Worm (Caenorhabditis elegans) whole organism, L4 larva: ENCODE measurements around the gene str-155.

Experiments used
- R02D3.7 ChIP-seq: fragments of 150-350 bp; sonication (generic microtip); optimal IDR thresholded peaks from 3 replicates; lab custom pipeline; 2014; ENCODE audit warnings: missing biosample characterization, missing genetic modification characterization
- T26A8.4 ChIP-seq: fragments of 200-800 bp; sonication (Bioruptor generic); IDR thresholded peaks from 2 replicates; pipeline ENCODE4 v1.3.6; 2022; ENCODE audit warnings: missing genetic modification characterization, missing compliant biosample characterization
- Y105C5A.15 ChIP-seq: fragments of 200-800 bp; sonication (Bioruptor generic); IDR thresholded peaks from 2 replicates; pipeline ENCODE4 v1.3.6; 2022; ENCODE audit warnings: missing genetic modification characterization, missing compliant biosample characterization
- Y48G9A.11 ChIP-seq: fragments of 200-800 bp; sonication (Bioruptor generic); IDR thresholded peaks from 2 replicates; pipeline ENCODE4 v1.3.6; 2022; ENCODE audit warnings: missing genetic modification reagents, missing genetic modification characterization, missing compliant biosample characterization
- aha-1 ChIP-seq: fragments of 150-350 bp; peaks from one replicate; lab custom pipeline; 2014; ENCODE audit warnings: missing biosample characterization, missing genetic modification characterization
- ama-1 ChIP-seq: fragments of 150-350 bp; optimal IDR thresholded peaks from 2 replicates; lab custom pipeline; 2014; ENCODE audit warnings: inconsistent platforms, mixed read lengths
- ceh-62 ChIP-seq: sonication (generic microtip); optimal IDR thresholded peaks from 2 replicates; lab custom pipeline; 2017; ENCODE audit warnings: missing biosample characterization, missing genetic modification characterization
- ceh-82 ChIP-seq: sonication (generic microtip); optimal IDR thresholded peaks from 2 replicates; lab custom pipeline; 2017; ENCODE audit warnings: missing biosample characterization, missing genetic modification characterization
- daf-16 ChIP-seq, 3 experiments: sonication (generic microtip); optimal IDR thresholded peaks; 2 replicates each; lab custom pipeline; 2016 to 2017; ENCODE audit warnings: missing genetic modification characterization in 3 of 3, missing genetic modification reagents in 3 of 3, mild to moderate bottlenecking in 2 of 3, missing compliant biosample characterization in 2 of 3, missing biosample characterization in 1 of 3, moderate library complexity in 1 of 3
- daf-19 ChIP-seq: fragments of 200-800 bp; sonication (Bioruptor generic); conservative IDR thresholded peaks from 2 replicates; pipeline ENCODE4 v1.3.6; 2022; ENCODE audit warnings: missing genetic modification characterization, missing compliant biosample characterization
- dmd-9 ChIP-seq: fragments of 200-800 bp; sonication (Bioruptor generic); IDR thresholded peaks from 2 replicates; pipeline ENCODE4 v1.3.6; 2022; ENCODE audit warnings: missing genetic modification reagents, missing genetic modification characterization, missing compliant biosample characterization
- dve-1 ChIP-seq: sonication (generic microtip); optimal IDR thresholded peaks from 2 replicates; lab custom pipeline; 2017; ENCODE audit warnings: antibody characterized with exemption, mild to moderate bottlenecking, missing genetic modification characterization, missing compliant biosample characterization; ENCODE audit not compliant: insufficient read depth
- fos-1 ChIP-seq: fragments of 150-350 bp; optimal IDR thresholded peaks from 2 replicates; lab custom pipeline; 2014; ENCODE audit warnings: missing biosample characterization, missing genetic modification characterization
- hif-1 ChIP-seq, 2 experiments: sonication (generic microtip); optimal IDR thresholded peaks; 2 replicates each; lab custom pipeline; 2016 to 2017; ENCODE audit warnings: missing compliant biosample characterization in 2 of 2, missing genetic modification characterization in 2 of 2, missing genetic modification reagents in 2 of 2, missing genotype in 2 of 2, mild to moderate bottlenecking in 1 of 2
- hmg-1.1 ChIP-seq: fragments of 200-800 bp; sonication (Bioruptor generic); IDR thresholded peaks from 2 replicates; pipeline ENCODE4 v1.3.6; 2022; ENCODE audit warnings: missing genetic modification reagents, missing genetic modification characterization, missing compliant biosample characterization
- lin-13 ChIP-seq: fragments of 150-350 bp; optimal IDR thresholded peaks from 2 replicates; lab custom pipeline; 2014; ENCODE audit warnings: missing biosample characterization, missing genetic modification reagents, missing genetic modification characterization
- lin-29 ChIP-seq: fragments of 200-800 bp; sonication (Bioruptor generic); IDR thresholded peaks from 2 replicates; pipeline ENCODE4 v1.3.6; 2022; ENCODE audit warnings: missing genetic modification reagents, missing genetic modification characterization, missing compliant biosample characterization
- lin-38 ChIP-seq: fragments of 200-800 bp; sonication (Bioruptor generic); IDR thresholded peaks from 2 replicates; pipeline ENCODE4 v1.3.6; 2022; ENCODE audit warnings: missing genetic modification reagents, missing genetic modification characterization, missing compliant biosample characterization
- lin-39 ChIP-seq: fragments of 150-350 bp; optimal IDR thresholded peaks from 2 replicates; lab custom pipeline; 2014; ENCODE audit warnings: missing biosample characterization, missing genetic modification reagents, missing genetic modification characterization
- lsy-2 ChIP-seq, 2 experiments: fragments of 150-350 bp in 1 of 2; sonication (generic microtip) in 1 of 2; optimal IDR thresholded peaks; 2 replicates each; lab custom pipeline; 2014 to 2017; ENCODE audit warnings: missing biosample characterization in 2 of 2, missing genetic modification characterization in 2 of 2
- madf-5 ChIP-seq, 2 experiments: fragments of 200-800 bp; sonication (Bioruptor generic); IDR thresholded peaks; 2 replicates each; pipeline ENCODE4 v1.3.6; 2022; ENCODE audit warnings: missing compliant biosample characterization in 2 of 2, missing genetic modification characterization in 2 of 2
- madf-9 ChIP-seq: fragments of 200-800 bp; sonication (Bioruptor generic); conservative IDR thresholded peaks from 2 replicates; pipeline ENCODE4 v1.3.6; 2022; ENCODE audit warnings: missing genetic modification reagents, missing genetic modification characterization, missing compliant biosample characterization
- mes-2 ChIP-seq: sonication (generic microtip); optimal IDR thresholded peaks from 2 replicates; lab custom pipeline; 2016; ENCODE audit warnings: missing genotype, mild to moderate bottlenecking, missing genetic modification characterization, missing compliant biosample characterization; ENCODE audit not compliant: poor library complexity, severe bottlenecking
- nhr-10 ChIP-seq: fragments of 150-350 bp; optimal IDR thresholded peaks from 2 replicates; lab custom pipeline; 2014; ENCODE audit warnings: missing biosample characterization, missing genetic modification characterization
- nhr-111 ChIP-seq: fragments of 200-800 bp; sonication (Bioruptor generic); optimal IDR thresholded peaks from 2 replicates; lab custom pipeline; 2018; ENCODE audit warnings: mild to moderate bottlenecking, missing genetic modification characterization, missing compliant biosample characterization
- nhr-237 ChIP-seq: sonication (generic microtip); optimal IDR thresholded peaks from 2 replicates; lab custom pipeline; 2017; ENCODE audit warnings: missing biosample characterization, missing genetic modification characterization
- nhr-25 ChIP-seq: sonication (generic microtip); optimal IDR thresholded peaks from 2 replicates; lab custom pipeline; 2017; ENCODE audit warnings: missing genetic modification characterization, mild to moderate bottlenecking, missing compliant biosample characterization, antibody characterized with exemption, moderate library complexity, borderline replicate concordance; ENCODE audit not compliant: insufficient read depth
- nhr-41 ChIP-seq: fragments of 200-800 bp; sonication (Bioruptor generic); IDR thresholded peaks from 2 replicates; pipeline ENCODE4 v1.3.6; 2022; ENCODE audit warnings: missing genetic modification reagents, missing genetic modification characterization, missing compliant biosample characterization
- nhr-42 ChIP-seq: fragments of 200-800 bp; sonication (Bioruptor generic); IDR thresholded peaks from 2 replicates; pipeline ENCODE4 v1.3.6; 2022; ENCODE audit warnings: missing genetic modification characterization, missing compliant biosample characterization
- nhr-48 ChIP-seq: sonication (generic microtip); optimal IDR thresholded peaks from 2 replicates; lab custom pipeline; 2016; ENCODE audit warnings: mild to moderate bottlenecking, missing genetic modification characterization, missing compliant biosample characterization
- nhr-77 ChIP-seq: fragments of 150-350 bp; optimal IDR thresholded peaks from 2 replicates; lab custom pipeline; 2014; ENCODE audit warnings: missing biosample characterization, missing genetic modification characterization
- php-3 ChIP-seq: fragments of 200-800 bp; sonication (Bioruptor generic); IDR thresholded peaks from 2 replicates; pipeline ENCODE4 v1.3.6; 2022; ENCODE audit warnings: missing genetic modification reagents, missing genetic modification characterization, missing compliant biosample characterization
- saeg-2 ChIP-seq: fragments of 200-800 bp; sonication (Bioruptor generic); IDR thresholded peaks from 2 replicates; pipeline ENCODE4 v1.3.6; 2022; ENCODE audit warnings: missing genetic modification reagents, missing genetic modification characterization, missing compliant biosample characterization
- snpc-4 ChIP-seq: fragments of 150-350 bp; optimal IDR thresholded peaks from 2 replicates; lab custom pipeline; 2014; ENCODE audit warnings: missing biosample characterization, missing genetic modification characterization
- spr-1 ChIP-seq: sonication (generic microtip); optimal IDR thresholded peaks from 2 replicates; lab custom pipeline; 2016; ENCODE audit warnings: mild to moderate bottlenecking, missing genetic modification characterization, missing compliant biosample characterization
- spr-3 ChIP-seq: fragments of 200-800 bp; sonication (Bioruptor generic); optimal IDR thresholded peaks from 2 replicates; lab custom pipeline; 2018; ENCODE audit warnings: mild to moderate bottlenecking, missing genetic modification characterization, missing compliant biosample characterization
- tag-97 ChIP-seq: fragments of 200-800 bp; sonication (Bioruptor generic); IDR thresholded peaks from 2 replicates; pipeline ENCODE4 v1.3.6; 2022; ENCODE audit warnings: missing genetic modification characterization, missing compliant biosample characterization
- unc-130 ChIP-seq: sonication (generic microtip); optimal IDR thresholded peaks from 2 replicates; lab custom pipeline; 2016; ENCODE audit warnings: missing genetic modification reagents, missing genetic modification characterization, missing compliant biosample characterization
- unc-62 ChIP-seq, 3 experiments: fragments of 150-350 bp in 1 of 3; sonication (generic microtip); optimal IDR thresholded peaks in 2 of 3; peaks in 1 of 3; 1 replicate in 1 of 3; 2 replicates in 2 of 3; lab custom pipeline; 2014 to 2017; ENCODE audit warnings: missing biosample characterization in 3 of 3, missing genetic modification characterization in 3 of 3, missing genetic modification reagents in 3 of 3, missing genotype in 1 of 3
- zip-2 ChIP-seq: fragments of 150-350 bp; optimal IDR thresholded peaks from 2 replicates; lab custom pipeline; 2014; ENCODE audit warnings: missing biosample characterization, missing genetic modification characterization
- ztf-7 ChIP-seq: fragments of 150-350 bp; optimal IDR thresholded peaks from 2 replicates; lab custom pipeline; 2014; ENCODE audit warnings: missing biosample characterization, missing genetic modification characterization

Gene str-155

DNA sequence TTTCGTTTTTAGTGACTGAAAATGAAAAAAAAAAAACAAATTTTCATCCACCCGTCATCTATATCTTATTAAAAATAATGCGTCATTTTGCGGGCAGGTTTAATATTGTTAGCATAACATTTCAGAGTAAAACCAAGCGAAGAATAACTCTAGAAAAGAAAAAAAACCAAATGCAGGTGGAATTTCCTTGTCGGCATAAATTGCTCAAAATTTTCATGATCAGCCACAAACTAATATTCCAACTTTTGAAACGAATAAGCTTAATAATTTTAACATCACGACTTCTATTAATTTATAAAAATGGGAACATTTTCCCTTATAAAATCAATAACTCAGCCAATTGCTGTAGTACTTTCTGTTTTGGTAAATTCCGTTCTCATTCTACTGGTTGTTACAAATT is at the start of gene str-155:
Gene str-155 (plus strand): TSS at position 301 of the 400 bp plus-strand sequence.
- TF ChIP-seq unc-62 (GFP tag; optimal IDR thresholded peaks at IDR 0.05 in 1 of 2; lab: Kevin White, UChicago) = peak in 1 of 2 experiments; percentile 65
- no peak for TF ChIP-seq unc-62 (tag; optimal IDR thresholded peaks at IDR 0.05; lab: Kevin White, UChicago)
- TF ChIP-seq lin-29 (GFP tag; lab: Robert Waterston, UW) = no peak

DNA sequence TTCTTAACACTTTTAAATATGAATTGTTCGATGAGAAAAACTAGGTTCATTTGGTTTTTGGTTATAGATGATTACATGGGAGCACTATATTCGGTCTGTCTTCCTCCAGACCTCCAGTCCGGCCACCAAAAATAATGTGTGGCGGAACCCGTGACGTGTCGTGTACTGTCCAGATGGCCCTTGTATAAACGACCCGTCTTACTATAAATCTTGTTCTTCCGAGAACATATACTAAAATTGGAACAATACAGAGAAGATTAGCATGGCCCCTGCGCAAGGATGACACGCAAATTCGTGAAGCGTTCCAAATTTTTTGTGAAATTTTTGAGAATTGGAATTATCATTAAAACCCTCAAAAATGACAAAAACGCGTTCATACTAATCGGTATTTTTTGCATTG is 49.2 kb upstream of the str-155 start:
- TF ChIP-seq ceh-82 (tag; lab: Kevin White, UChicago) = no peak
- no peak for TF ChIP-seq ceh-62
- TF ChIP-seq nhr-41 (GFP tag; lab: Robert Waterston, UW) = no peak
- no peak for TF ChIP-seq nhr-111 (GFP tag; lab: Kevin White, UChicago)
- no peak for TF ChIP-seq nhr-77 (tag; lab: Kevin White, UChicago)
- no peak for TF ChIP-seq snpc-4
- TF ChIP-seq lin-38 (GFP tag; lab: Robert Waterston, UW) = no peak
- TF ChIP-seq Y48G9A.11 = no peak
- TF ChIP-seq spr-3 (GFP tag; lab: Kevin White, UChicago) = no peak
- no peak for TF ChIP-seq zip-2 (tag; lab: Kevin White, UChicago)
- TF ChIP-seq lin-39 (tag; lab: Kevin White, UChicago) = no peak
- no peak for TF ChIP-seq hmg-1.1 (GFP tag; lab: Robert Waterston, UW)
- TF ChIP-seq dve-1 (tag; lab: Kevin White, UChicago) = no peak
- TF ChIP-seq hif-1 (tag; optimal IDR thresholded peaks at IDR 0.05; lab: Kevin White, UChicago) = no peak

DNA sequence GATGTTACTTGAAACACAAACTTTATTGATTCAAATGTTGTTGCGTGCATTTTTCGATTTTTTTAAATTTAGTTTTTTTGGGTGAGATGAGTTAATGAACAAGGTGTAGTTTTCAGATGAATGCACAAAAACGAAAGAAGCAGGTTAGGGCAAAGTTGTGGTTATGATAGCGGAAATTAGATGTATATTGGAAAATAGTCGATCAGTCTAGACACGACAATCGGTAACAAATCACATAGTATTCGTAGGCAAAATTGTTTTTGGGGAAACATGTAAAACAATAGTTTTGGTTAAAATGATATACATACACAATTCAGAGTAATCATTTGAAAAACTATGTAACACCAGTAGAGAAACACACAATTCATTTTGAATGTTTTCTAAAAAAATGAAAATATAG is 48.2 kb upstream of the str-155 start, which contains the start of gene str-172:
Gene str-172 (minus strand): TSS at position 101 of the 400 bp plus-strand sequence.
- TF ChIP-seq lsy-2 (tag; optimal IDR thresholded peaks at IDR 0.05; lab: Kevin White, UChicago) = no peak
- no peak for TF ChIP-seq daf-16 (GFP tag; optimal IDR thresholded peaks at IDR 0.05; lab: Kevin White, UChicago)
- no peak for TF ChIP-seq daf-16 (tag; optimal IDR thresholded peaks at IDR 0.05; lab: Kevin White, UChicago)
- no peak for TF ChIP-seq lin-38 (GFP tag; lab: Robert Waterston, UW)
- TF ChIP-seq aha-1 = no peak
- no peak for TF ChIP-seq ztf-7 (tag; lab: Kevin White, UChicago)
- TF ChIP-seq php-3 (GFP tag; lab: Robert Waterston, UW) = no peak
- TF ChIP-seq daf-19 (GFP tag; lab: Robert Waterston, UW) = no peak
- no peak for TF ChIP-seq Y105C5A.15 (GFP tag; lab: Robert Waterston, UW)
- no peak for TF ChIP-seq saeg-2 (GFP tag; lab: Robert Waterston, UW)
- no peak for TF ChIP-seq nhr-237 (tag; lab: Kevin White, UChicago)
- TF ChIP-seq nhr-42 (GFP tag; lab: Robert Waterston, UW) = no peak
- no peak for TF ChIP-seq lin-13 (GFP tag; lab: Kevin White, UChicago)
- TF ChIP-seq madf-5 (GFP tag; IDR thresholded peaks at IDR 0.05; lab: Robert Waterston, UW) = no peak
- TF ChIP-seq madf-9 (GFP tag; lab: Robert Waterston, UW) = no peak
- TF ChIP-seq spr-1 (tag; lab: Kevin White, UChicago) = no peak

DNA sequence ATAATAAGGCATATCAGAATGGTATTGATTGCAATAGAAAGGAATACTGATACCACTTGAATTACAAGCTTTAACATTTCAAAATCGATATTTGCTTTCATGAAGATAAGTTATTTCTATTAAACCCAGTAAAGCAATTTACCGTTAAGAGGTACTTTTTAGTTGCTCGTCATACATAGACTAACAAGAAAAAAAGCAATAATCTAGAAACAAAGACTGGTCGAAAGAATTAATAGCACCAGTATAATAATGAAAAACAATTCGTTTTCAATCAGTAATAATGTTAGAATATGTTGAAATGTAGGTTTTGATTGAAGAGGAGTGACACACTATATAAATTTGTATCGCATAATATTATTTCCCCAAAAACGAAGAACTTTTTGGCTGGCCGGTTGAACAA is 45.2 kb upstream of the str-155 start, which contains the start of gene str-175:
Gene str-175 (minus strand): TSS at position 101 of the 400 bp plus-strand sequence.
- TF ChIP-seq aha-1 (peak; percentile 44), madf-9 (GFP tag; lab: Robert Waterston, UW) (no peak), fos-1 (tag; lab: Kevin White, UChicago) (no peak), ama-1 (lab: Kevin White, UChicago) (no peak)

DNA sequence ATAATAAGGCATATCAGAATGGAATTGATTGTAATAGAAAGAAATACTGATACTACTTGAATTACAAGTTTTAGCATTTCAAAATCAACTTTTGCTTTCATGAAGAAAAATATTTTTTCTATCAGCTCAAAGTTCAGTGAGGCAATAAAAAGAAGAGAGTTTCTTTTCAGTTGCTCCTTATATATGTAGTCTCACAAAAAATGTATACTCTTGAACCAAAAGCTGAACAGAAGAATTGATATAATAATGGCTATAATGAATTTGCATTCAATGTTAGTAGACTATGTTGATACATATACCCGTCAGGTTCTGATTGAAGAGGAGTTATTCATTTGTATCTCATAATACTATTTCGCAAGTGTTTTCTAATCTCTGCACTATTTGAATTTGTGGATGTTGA is 41.2 kb upstream of the str-155 start, which contains the start of gene str-174:
Gene str-174 (minus strand): TSS at position 101 of the 400 bp plus-strand sequence.
- TF ChIP-seq nhr-25 (tag; lab: Kevin White, UChicago) (no peak), tag-97 (GFP tag; lab: Robert Waterston, UW) (no peak), nhr-10 (no peak), dmd-9 (GFP tag; lab: Robert Waterston, UW) (no peak), hif-1 (tag; optimal IDR thresholded peaks at IDR 0.05; lab: Kevin White, UChicago) (no peak), unc-130 (GFP tag; lab: Kevin White, UChicago) (no peak), madf-5 (GFP tag; IDR thresholded peaks at IDR 0.05; lab: Robert Waterston, UW) (no peak), Y105C5A.15 (GFP tag; lab: Robert Waterston, UW) (no peak), T26A8.4 (GFP tag; lab: Robert Waterston, UW) (no peak), ama-1 (lab: Kevin White, UChicago) (no peak), nhr-48 (tag; lab: Kevin White, UChicago) (no peak), R02D3.7 (no peak), mes-2 (tag; lab: Kevin White, UChicago) (no peak)
